Worm (Caenorhabditis elegans): ENCODE data around the gene F01D4.8.

ce11 chrIV:10482585-10482984 is 29.7 kb upstream of the F01D4.8 start:
- TF ChIP-seq sea-2 (GFP tag; IDR thresholded peaks at IDR 0.05) (no peak), lin-54 (GFP tag; optimal IDR thresholded peaks at IDR 0.05) (no peak), xnd-1 (tag; optimal IDR thresholded peaks at IDR 0.05) (no peak)

Measured in whole organism, young adult.